Worm (Caenorhabditis elegans): Measurements from ENCODE around the gene osg-1.

osg-1 gene

ce11 chrIII:5498973-5499372 is 11.6 kb downstream of the osg-1 start, which contains the start of gene R02F2.9 (continued):
- TF ChIP-seq Y53F4B.3 (GFP tag; IDR thresholded peaks at IDR 0.05) (no peak), lsy-27 (tag; optimal IDR thresholded peaks at IDR 0.05; ENCODE audit: borderline replicate concordance, insufficient read depth) (no peak), ztf-25 (GFP tag; IDR thresholded peaks at IDR 0.05) (no peak), him-1 (tag; optimal IDR thresholded peaks at IDR 0.05) (peak; percentile 27), tbx-9 (tag; optimal IDR thresholded peaks at IDR 0.05; ENCODE audit: borderline replicate concordance) (no peak), attf-3 (GFP tag; conservative IDR thresholded peaks at IDR 0.05) (peak; percentile 95), madf-6 (GFP tag; IDR thresholded peaks at IDR 0.05) (no peak), ekl-4 (GFP tag; IDR thresholded peaks at IDR 0.05) (no peak), unc-130 (GFP tag; optimal IDR thresholded peaks at IDR 0.05) (no peak), K11D2.4 (GFP tag; IDR thresholded peaks at IDR 0.05) (no peak), hrde-1 (tag; optimal IDR thresholded peaks at IDR 0.05; ENCODE audit: borderline replicate concordance) (no peak), dpff-1 (tag; optimal IDR thresholded peaks at IDR 0.05) (no peak), mes-4 (tag; optimal IDR thresholded peaks at IDR 0.05) (no peak), rcor-1 (GFP tag; IDR thresholded peaks at IDR 0.05) (no peak), bed-2 (GFP tag; IDR thresholded peaks at IDR 0.05) (no peak), lin-54 (GFP tag; optimal IDR thresholded peaks at IDR 0.05) (peak; percentile 60), nfyb-1 (GFP tag; IDR thresholded peaks at IDR 0.05) (no peak), die-1 (tag; optimal IDR thresholded peaks at IDR 0.05) (no peak), pbrm-1 (GFP tag; IDR thresholded peaks at IDR 0.05) (no peak), C17E4.6 (GFP tag; IDR thresholded peaks at IDR 0.05) (no peak), somi-1 (GFP tag; optimal IDR thresholded peaks at IDR 0.05) (no peak), efl-1 (GFP tag; optimal IDR thresholded peaks at IDR 0.05) (peak; percentile 44), dpl-1 (GFP tag; optimal IDR thresholded peaks at IDR 0.05) (peak; percentile 35)

DNA sequence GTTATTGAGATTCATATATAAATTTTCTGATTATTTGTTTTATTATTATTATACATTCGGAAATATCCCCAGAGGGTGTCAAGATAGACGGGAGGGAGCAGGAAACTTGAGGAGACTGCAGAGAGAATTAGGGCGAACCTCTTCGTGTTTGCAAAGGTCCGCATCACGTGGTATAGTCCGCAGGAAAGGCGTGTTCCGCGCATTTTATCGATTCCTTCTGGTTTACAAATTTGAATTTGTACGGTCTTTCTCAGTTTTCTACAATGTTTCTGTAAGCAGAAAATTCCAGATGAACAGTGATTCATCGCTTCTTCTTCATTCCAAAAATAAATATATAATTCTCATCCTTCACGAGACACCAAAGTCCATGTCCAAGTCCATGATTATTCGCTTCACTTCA is 12.6 kb downstream of the osg-1 start:
- TF ChIP-seq D2030.7 (GFP tag; IDR thresholded peaks at IDR 0.05) (no peak), K12H6.12 (tag; optimal IDR thresholded peaks at IDR 0.05) (no peak), mcd-1 (GFP tag; IDR thresholded peaks at IDR 0.05) (no peak), F57A8.1 (GFP tag; optimal IDR thresholded peaks at IDR 0.05) (no peak), cebp-2 (GFP tag; IDR thresholded peaks at IDR 0.05) (no peak), F55B11.4 (tag; optimal IDR thresholded peaks at IDR 0.05; ENCODE audit: borderline replicate concordance, insufficient read depth) (no peak), fkh-3 (tag; optimal IDR thresholded peaks at IDR 0.05) (no peak), F49E8.2 (tag; optimal IDR thresholded peaks at IDR 0.05; ENCODE audit: insufficient read depth) (no peak), Y56A3A.18 (GFP tag; IDR thresholded peaks at IDR 0.05) (no peak), nhr-120 (GFP tag; IDR thresholded peaks at IDR 0.05) (no peak), lsl-1 (GFP tag; optimal IDR thresholded peaks at IDR 0.05) (no peak), athp-1 (tag; optimal IDR thresholded peaks at IDR 0.05) (no peak), mel-28 (tag; optimal IDR thresholded peaks at IDR 0.05; ENCODE audit: borderline replicate concordance) (no peak), K11D2.4 (GFP tag; IDR thresholded peaks at IDR 0.05) (no peak), hlh-12 (tag; optimal IDR thresholded peaks at IDR 0.05) (no peak)

DNA sequence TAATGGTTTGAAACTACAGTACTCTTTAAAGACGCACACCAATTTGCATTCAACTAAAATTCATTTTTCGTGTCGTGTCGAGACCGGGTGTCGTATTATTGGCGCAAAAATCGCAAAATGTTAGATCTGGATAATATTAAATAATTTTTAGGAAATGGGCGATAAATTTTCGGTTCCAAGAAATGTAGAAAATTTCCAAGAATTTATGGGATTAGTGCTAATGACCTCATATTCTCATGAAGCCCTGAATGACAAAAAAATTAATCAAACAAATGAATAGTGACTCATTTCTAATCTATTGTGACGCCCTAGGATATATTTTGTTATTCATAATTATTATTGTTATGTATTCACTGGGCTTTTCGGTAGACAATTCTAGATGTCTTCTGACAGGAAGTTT is 13.4 kb downstream of the osg-1 start:
- TF ChIP-seq attf-3 (GFP tag; conservative IDR thresholded peaks at IDR 0.05) (no peak), F57C9.4 (tag; optimal IDR thresholded peaks at IDR 0.05) (no peak), rcor-1 (GFP tag; IDR thresholded peaks at IDR 0.05) (no peak), ccch-3 (GFP tag; optimal IDR thresholded peaks at IDR 0.05) (no peak), let-526 (GFP tag; IDR thresholded peaks at IDR 0.05) (no peak), Y67H2A.10 (GFP tag; conservative IDR thresholded peaks at IDR 0.05) (no peak), gei-17 (GFP tag; optimal IDR thresholded peaks at IDR 0.05) (no peak), nhr-179 (tag; optimal IDR thresholded peaks at IDR 0.05) (no peak), ztf-26 (tag; optimal IDR thresholded peaks at IDR 0.05) (no peak), die-1 (tag; optimal IDR thresholded peaks at IDR 0.05) (no peak), ztf-25 (GFP tag; IDR thresholded peaks at IDR 0.05) (no peak), snpc-3.4 (tag; optimal IDR thresholded peaks at IDR 0.05) (no peak), somi-1 (GFP tag; optimal IDR thresholded peaks at IDR 0.05) (no peak), F10E7.11 (tag; optimal IDR thresholded peaks at IDR 0.05) (no peak), ceh-79 (tag; optimal IDR thresholded peaks at IDR 0.05) (no peak), ZK185.1 (tag; optimal IDR thresholded peaks at IDR 0.05; ENCODE audit: poor library complexity, severe bottlenecking) (no peak)
